Fruit fly (Drosophila melanogaster): ENCODE results near the gene CG13003.

CG13003 gene

dm6 chrX:16811213-16811749 is 65.1 kb downstream of the CG13003 start, which contains the start of gene CG4829 (continued):
- TF ChIP-seq CG14050 (GFP tag; IDR thresholded peaks at IDR 0.05) (peak; percentile 85), fru (optimal IDR thresholded peaks at IDR 0.05) (no peak), Asciz (GFP tag; optimal IDR thresholded peaks at IDR 0.05) (peak; percentile 79), Trl (optimal IDR thresholded peaks at IDR 0.05) (no peak), Trl (GFP tag; optimal IDR thresholded peaks at IDR 0.05) (peak; percentile 87), CG17385 (GFP tag; optimal IDR thresholded peaks at IDR 0.05) (peak; percentile 85), Oli (tag; optimal IDR thresholded peaks at IDR 0.05) (peak; percentile 91), dm (GFP tag; optimal IDR thresholded peaks at IDR 0.05) (peak; percentile 74), gcm (GFP tag; optimal IDR thresholded peaks at IDR 0.05) (peak; percentile 82), CG12744 (GFP tag; optimal IDR thresholded peaks at IDR 0.05) (peak; percentile 73), dan (GFP tag; IDR thresholded peaks at IDR 0.05) (no peak), CG11560 (tag; IDR thresholded peaks at IDR 0.05) (peak; percentile 69), CG7745 (tag; optimal IDR thresholded peaks at IDR 0.05) (no peak), CG18476 (GFP tag; optimal IDR thresholded peaks at IDR 0.05) (peak; percentile 77), zen2 (GFP tag; IDR thresholded peaks at IDR 0.05; ENCODE audit: partially characterized antibody) (no peak), btn (GFP tag; optimal IDR thresholded peaks at IDR 0.05) (peak; percentile 76), mld (GFP tag; IDR thresholded peaks at IDR 0.05; ENCODE audit: partially characterized antibody) (no peak), CG9817 (tag; optimal IDR thresholded peaks at IDR 0.05) (peak; percentile 91), bigmax (GFP tag; optimal IDR thresholded peaks at IDR 0.05) (no peak), Bteb2 (GFP tag; optimal IDR thresholded peaks at IDR 0.05) (peak; percentile 84), CG15696 (tag; optimal IDR thresholded peaks at IDR 0.05) (peak; percentile 73), pzg (GFP tag; optimal IDR thresholded peaks at IDR 0.05) (peak; percentile 7), ham (GFP tag; IDR thresholded peaks at IDR 0.05) (peak; percentile 17; the same call in 1 of the 2 replicates), CG10147 (GFP tag; optimal IDR thresholded peaks at IDR 0.05) (peak; percentile 84), Fer2 (tag; optimal IDR thresholded peaks at IDR 0.05) (peak; percentile 76), eyg (GFP tag; optimal IDR thresholded peaks at IDR 0.05) (peak; percentile 86), CG13775 (GFP tag; optimal IDR thresholded peaks at IDR 0.05) (peak; percentile 60), CG4424 (GFP tag; optimal IDR thresholded peaks at IDR 0.05) (peak; percentile 89), CG12219 (GFP tag; optimal IDR thresholded peaks at IDR 0.05) (peak; percentile 92), Rfx (GFP tag; IDR thresholded peaks at IDR 0.05) (peak; percentile 94), gsb (GFP tag; IDR thresholded peaks at IDR 0.05) (peak; percentile 77), nmo (GFP tag; optimal IDR thresholded peaks at IDR 0.05) (peak; percentile 91), sens (GFP tag) (peak; percentile 97), CG6854 (GFP tag; optimal IDR thresholded peaks at IDR 0.05) (peak; percentile 76), CG9876 (GFP tag; optimal IDR thresholded peaks at IDR 0.05) (peak; percentile 31), insv (GFP tag; optimal IDR thresholded peaks at IDR 0.05) (peak in 1 of 2 experiments; percentile 21), CG11093 (GFP tag; IDR thresholded peaks at IDR 0.05) (peak; percentile 61; the same call in 1 of the 3 replicates), CG14860 (GFP tag; IDR thresholded peaks at IDR 0.05; ENCODE audit: partially characterized antibody) (no peak), exex (tag; optimal IDR thresholded peaks at IDR 0.05) (peak; percentile 63), eve (GFP tag; optimal IDR thresholded peaks at IDR 0.05) (no peak), CG6683 (GFP tag; optimal IDR thresholded peaks at IDR 0.05) (peak; percentile 64), lola (GFP tag; optimal IDR thresholded peaks at IDR 0.05) (peak in 1 of 3 experiments; percentile 66), Drgx (GFP tag; IDR thresholded peaks at IDR 0.05) (peak; percentile 68), CG5953 (GFP tag; IDR thresholded peaks at IDR 0.05) (peak; percentile 82), CrebB (tag; optimal IDR thresholded peaks at IDR 0.05) (peak; percentile 86), CG3838 (GFP tag; optimal IDR thresholded peaks at IDR 0.05) (peak; percentile 45), CG16813 (GFP tag; IDR thresholded peaks at IDR 0.05; ENCODE audit: partially characterized antibody) (no peak), Nf-YB (GFP tag; optimal IDR thresholded peaks at IDR 0.05) (peak; percentile 62), Sox102F (GFP tag; optimal IDR thresholded peaks at IDR 0.05) (peak; percentile 93), CG3281 (GFP tag; optimal IDR thresholded peaks at IDR 0.05) (peak; percentile 82)
